Fruit fly (Drosophila melanogaster): ENCODE measurements around the gene Pde6.

- TF ChIP-seq CG8478 (optimal IDR thresholded peaks at IDR 0.05) (no peak), pan (optimal IDR thresholded peaks at IDR 0.05) (no peak), EcR (GFP tag; optimal IDR thresholded peaks at IDR 0.05) (no peak), psq (optimal IDR thresholded peaks at IDR 0.05) (no peak), usp (GFP tag; optimal IDR thresholded peaks at IDR 0.05) (no peak)
Measured at dm6 chr3R:14567329-14567728, 9.2 kb upstream of the Pde6 start, which contains the start of gene CG31313.

Measured in whole organism.